Fruit fly (Drosophila melanogaster) whole organism, embryonic: Measurements from ENCODE around the gene CG11593.

ENCODE experiments used
- Atf3 ChIP-seq: fragments of 200-800 bp; sonication (Bioruptor generic); optimal IDR thresholded peaks from 3 replicates; lab custom pipeline; 2016; ENCODE audit warnings: missing biosample characterization, missing genetic modification characterization
- BEAF-32 ChIP-seq: fragments of 200-800 bp; sonication (Bioruptor generic); optimal IDR thresholded peaks from 3 replicates; lab custom pipeline; 2017; ENCODE audit warnings: missing biosample characterization, missing genetic modification characterization, mild to moderate bottlenecking, moderate library complexity, missing genetic modification reagents
- C15 ChIP-seq: fragments of 200-800 bp; sonication (Bioruptor generic); IDR thresholded peaks from 3 replicates; pipeline ENCODE4 v1.3.6; 2022; ENCODE audit warnings: missing biosample characterization, missing genetic modification characterization
- CG10267 ChIP-seq: fragments of 200-800 bp; sonication (Bioruptor generic); optimal IDR thresholded peaks from 2 replicates; lab custom pipeline; 2018; ENCODE audit warnings: missing biosample characterization, mild to moderate bottlenecking, missing genetic modification characterization, moderate library complexity
- CG10565 ChIP-seq: fragments of 200-800 bp; sonication (Bioruptor generic); optimal IDR thresholded peaks from 3 replicates; lab custom pipeline; 2016; ENCODE audit warnings: missing biosample characterization, mild to moderate bottlenecking, missing genetic modification characterization
- CG10979 ChIP-seq: fragments of 200-800 bp; sonication (Bioruptor generic); optimal IDR thresholded peaks from 2 replicates; lab custom pipeline; 2018; ENCODE audit warnings: missing biosample characterization, mild to moderate bottlenecking, missing genetic modification characterization, moderate library complexity
- CG11093 ChIP-seq: fragments of 200-800 bp; sonication (Bioruptor generic); IDR thresholded peaks from 3 replicates; pipeline ENCODE4 v1.3.6; 2022; ENCODE audit warnings: missing biosample characterization, missing genetic modification characterization
- CG12104 ChIP-seq: fragments of 200-800 bp; sonication (Bioruptor generic); optimal IDR thresholded peaks from 3 replicates; lab custom pipeline; 2016; ENCODE audit warnings: missing biosample characterization, missing genetic modification characterization
- CG12769 ChIP-seq: fragments of 200-800 bp; sonication (Bioruptor generic); optimal IDR thresholded peaks from 2 replicates; lab custom pipeline; 2019; ENCODE audit warnings: missing biosample characterization, mild to moderate bottlenecking, missing genetic modification characterization, moderate library complexity
- CG14710 ChIP-seq: fragments of 200-800 bp; sonication (Bioruptor generic); optimal IDR thresholded peaks from 3 replicates; lab custom pipeline; 2019; ENCODE audit warnings: missing biosample characterization, mild to moderate bottlenecking, missing genetic modification characterization, moderate library complexity
- CG14965 ChIP-seq: fragments of 200-800 bp; sonication (Bioruptor generic); optimal IDR thresholded peaks from 2 replicates; lab custom pipeline; 2016; ENCODE audit warnings: missing biosample characterization, missing genetic modification characterization, borderline replicate concordance
- CG15011 ChIP-seq: fragments of 200-800 bp; sonication (Bioruptor generic); optimal IDR thresholded peaks from 3 replicates; lab custom pipeline; 2018; ENCODE audit warnings: missing biosample characterization, mild to moderate bottlenecking, missing genetic modification characterization
- CG16863 ChIP-seq: fragments of 200-800 bp; sonication (Bioruptor generic); optimal IDR thresholded peaks from 3 replicates; lab custom pipeline; 2016; ENCODE audit warnings: missing biosample characterization, missing genetic modification characterization
- CG17829 ChIP-seq: fragments of 200-800 bp; optimal IDR thresholded peaks from 2 replicates; lab custom pipeline; 2019; ENCODE audit warnings: missing biosample characterization, mild to moderate bottlenecking, missing genetic modification characterization, moderate library complexity
- CG1832 ChIP-seq: fragments of 200-800 bp; sonication (Bioruptor generic); optimal IDR thresholded peaks from 2 replicates; lab custom pipeline; 2017; ENCODE audit warnings: missing biosample characterization, mild to moderate bottlenecking, missing genetic modification characterization, inconsistent platforms
- CG34224 ChIP-seq: fragments of 200-800 bp; sonication (Bioruptor generic); IDR thresholded peaks from 3 replicates; pipeline ENCODE4 v1.3.6; 2022; ENCODE audit warnings: missing biosample characterization, missing genetic modification characterization; ENCODE audit not compliant: partially characterized antibody
- CG4617 ChIP-seq: fragments of 200-800 bp; sonication (Bioruptor generic); optimal IDR thresholded peaks from 3 replicates; lab custom pipeline; 2016; ENCODE audit warnings: missing biosample characterization, missing genetic modification characterization, borderline replicate concordance
- CG4730 ChIP-seq: fragments of 200-800 bp; sonication (Bioruptor generic); IDR thresholded peaks from 2 replicates; pipeline ENCODE4 v1.3.6; 2022; ENCODE audit warnings: missing biosample characterization, missing genetic modification characterization
- CG6254 ChIP-seq: fragments of 200-800 bp; sonication (Bioruptor generic); optimal IDR thresholded peaks from 3 replicates; lab custom pipeline; 2017; ENCODE audit warnings: mild to moderate bottlenecking, missing biosample characterization, missing genetic modification reagents, missing genetic modification characterization
- CG7372 ChIP-seq: fragments of 200-800 bp; sonication (Bioruptor generic); IDR thresholded peaks from 2 replicates; pipeline ENCODE4 v1.3.6; 2022; ENCODE audit warnings: missing biosample characterization, missing genetic modification characterization
- CG8290 ChIP-seq, 3 experiments: fragments of 200-800 bp; sonication (Bioruptor generic); optimal IDR thresholded peaks; 2 replicates each; lab custom pipeline; 2016 to 2019; ENCODE audit warnings: missing biosample characterization in 3 of 3, missing genetic modification characterization in 3 of 3, mild to moderate bottlenecking in 2 of 3, moderate library complexity in 1 of 3
- CG8388 ChIP-seq: fragments of 200-800 bp; sonication (Bioruptor generic); optimal IDR thresholded peaks from 2 replicates; lab custom pipeline; 2019; ENCODE audit warnings: missing biosample characterization, mild to moderate bottlenecking, missing genetic modification characterization, moderate library complexity
- ERR ChIP-seq: fragments of 200-800 bp; sonication (Bioruptor generic); optimal IDR thresholded peaks from 2 replicates; lab custom pipeline; 2016; ENCODE audit warnings: missing biosample characterization, missing genetic modification characterization
- GATAe ChIP-seq: fragments of 200-800 bp; sonication (Bioruptor generic); conservative IDR thresholded peaks from 2 replicates; pipeline ENCODE4 v1.3.6; 2022; ENCODE audit warnings: missing biosample characterization, missing genetic modification characterization
- Hey ChIP-seq: fragments of 200-800 bp; sonication (Bioruptor generic); optimal IDR thresholded peaks from 3 replicates; lab custom pipeline; 2018; ENCODE audit warnings: missing biosample characterization, mild to moderate bottlenecking, missing genetic modification characterization
- Meics ChIP-seq: fragments of 200-800 bp; sonication (Bioruptor generic); optimal IDR thresholded peaks from 2 replicates; lab custom pipeline; 2017; ENCODE audit warnings: missing biosample characterization, mild to moderate bottlenecking, missing genetic modification characterization
- Oaz ChIP-seq: fragments of 200-800 bp; sonication (Bioruptor generic); IDR thresholded peaks from 2 replicates; pipeline ENCODE4 v1.3.6; 2022; ENCODE audit warnings: missing biosample characterization, missing genetic modification characterization
- Trl ChIP-seq, 3 experiments: fragments of >200 bp in 2 of 3; fragments of 200-800 bp in 1 of 3; sonication (Bioruptor generic) in 1 of 3; optimal IDR thresholded peaks; 2 replicates in 1 of 3; 3 replicates in 2 of 3; lab custom pipeline; 2016 to 2017; ENCODE audit warnings: missing biosample characterization in 1 of 3, missing genetic modification characterization in 1 of 3
- ac ChIP-seq: fragments of 200-800 bp; sonication (Bioruptor generic); optimal IDR thresholded peaks from 3 replicates; lab custom pipeline; 2017; ENCODE audit warnings: missing biosample characterization, mild to moderate bottlenecking, missing genetic modification characterization
- bsh ChIP-seq, 2 experiments: fragments of 200-800 bp; sonication (Bioruptor generic); optimal IDR thresholded peaks; 2 replicates each; lab custom pipeline; 2017 to 2018; ENCODE audit warnings: mild to moderate bottlenecking in 2 of 2, missing biosample characterization in 2 of 2, missing genetic modification characterization in 2 of 2, moderate library complexity in 1 of 2
- btn ChIP-seq: fragments of 200-800 bp; sonication (Bioruptor generic); optimal IDR thresholded peaks from 2 replicates; lab custom pipeline; 2016; ENCODE audit warnings: missing biosample characterization, missing genetic modification characterization
- crc ChIP-seq: fragments of 200-800 bp; sonication (Bioruptor generic); optimal IDR thresholded peaks from 2 replicates; lab custom pipeline; 2016; ENCODE audit warnings: missing biosample characterization, missing genetic modification characterization
- crp ChIP-seq, 2 experiments: fragments of 200-800 bp; sonication (Bioruptor generic); optimal IDR thresholded peaks; 2 replicates in 1 of 2; 3 replicates in 1 of 2; lab custom pipeline; 2017; ENCODE audit warnings: missing biosample characterization in 2 of 2, missing genetic modification characterization in 2 of 2, mild to moderate bottlenecking in 1 of 2, moderate library complexity in 1 of 2
- grau ChIP-seq: fragments of 200-800 bp; optimal IDR thresholded peaks from 3 replicates; lab custom pipeline; 2019; ENCODE audit warnings: missing biosample characterization, mild to moderate bottlenecking, missing genetic modification characterization, moderate library complexity
- gsb-n ChIP-seq: fragments of 200-800 bp; sonication (Bioruptor generic); optimal IDR thresholded peaks from 3 replicates; lab custom pipeline; 2018; ENCODE audit warnings: missing biosample characterization, mild to moderate bottlenecking, missing genetic modification characterization
- jumu ChIP-seq: fragments of 200-800 bp; sonication (Bioruptor generic); optimal IDR thresholded peaks from 3 replicates; lab custom pipeline; 2016; ENCODE audit warnings: missing biosample characterization, missing genetic modification characterization
- ken ChIP-seq: fragments of 200-800 bp; sonication (Bioruptor generic); IDR thresholded peaks from 3 replicates; pipeline ENCODE4 v1.3.6; 2022; ENCODE audit warnings: missing biosample characterization, missing genetic modification characterization
- lilli ChIP-seq: fragments of 200-800 bp; sonication (Bioruptor generic); optimal IDR thresholded peaks from 3 replicates; lab custom pipeline; 2016; ENCODE audit warnings: missing biosample characterization, missing genetic modification characterization
- onecut ChIP-seq: fragments of 200-800 bp; sonication (Bioruptor generic); IDR thresholded peaks from 2 replicates; pipeline ENCODE4 v1.3.6; 2022; ENCODE audit warnings: missing biosample characterization, missing genetic modification characterization
- ro ChIP-seq: fragments of 200-800 bp; sonication (Bioruptor generic); IDR thresholded peaks from 2 replicates; pipeline ENCODE4 v1.3.6; 2022; ENCODE audit warnings: missing biosample characterization, missing genetic modification characterization
- sc ChIP-seq, 3 experiments: fragments of >200 bp in 2 of 3; fragments of 200-800 bp in 1 of 3; sonication (Bioruptor generic) in 1 of 3; optimal IDR thresholded peaks; 2 replicates in 2 of 3; 3 replicates in 1 of 3; lab custom pipeline; 2017; ENCODE audit warnings: mild to moderate bottlenecking in 1 of 3, missing biosample characterization in 1 of 3, missing genetic modification characterization in 1 of 3, missing genetic modification reagents in 1 of 3
- seq ChIP-seq: fragments of 200-800 bp; sonication (Bioruptor generic); IDR thresholded peaks from 2 replicates; pipeline ENCODE4 v1.3.6; 2022; ENCODE audit warnings: missing biosample characterization, missing genetic modification characterization
- sim ChIP-seq: fragments of 200-800 bp; sonication (Bioruptor generic); IDR thresholded peaks from 2 replicates; pipeline ENCODE4 v1.3.6; 2022; ENCODE audit warnings: missing biosample characterization, missing genetic modification characterization
- slou ChIP-seq: fragments of 200-800 bp; sonication (Bioruptor generic); optimal IDR thresholded peaks from 3 replicates; lab custom pipeline; 2016; ENCODE audit warnings: missing biosample characterization, missing genetic modification characterization
- sna ChIP-seq: fragments of 200-800 bp; sonication (Bioruptor generic); IDR thresholded peaks from 2 replicates; pipeline ENCODE4 v1.3.6; 2022; ENCODE audit warnings: missing biosample characterization, missing genetic modification characterization; ENCODE audit not compliant: partially characterized antibody
- sr ChIP-seq: fragments of 200-800 bp; sonication (Bioruptor generic); IDR thresholded peaks from 3 replicates; pipeline ENCODE4 v1.3.6; 2022; ENCODE audit warnings: missing biosample characterization, missing genetic modification characterization
- wek ChIP-seq: fragments of 200-800 bp; sonication (Bioruptor generic); optimal IDR thresholded peaks from 3 replicates; lab custom pipeline; 2018; ENCODE audit warnings: missing biosample characterization, mild to moderate bottlenecking, missing genetic modification characterization, moderate library complexity
- zen2 ChIP-seq: fragments of 200-800 bp; sonication (Bioruptor generic); IDR thresholded peaks from 3 replicates; pipeline ENCODE4 v1.3.6; 2022; ENCODE audit warnings: missing biosample characterization, missing genetic modification characterization; ENCODE audit not compliant: partially characterized antibody

The CG11593 gene

DNA sequence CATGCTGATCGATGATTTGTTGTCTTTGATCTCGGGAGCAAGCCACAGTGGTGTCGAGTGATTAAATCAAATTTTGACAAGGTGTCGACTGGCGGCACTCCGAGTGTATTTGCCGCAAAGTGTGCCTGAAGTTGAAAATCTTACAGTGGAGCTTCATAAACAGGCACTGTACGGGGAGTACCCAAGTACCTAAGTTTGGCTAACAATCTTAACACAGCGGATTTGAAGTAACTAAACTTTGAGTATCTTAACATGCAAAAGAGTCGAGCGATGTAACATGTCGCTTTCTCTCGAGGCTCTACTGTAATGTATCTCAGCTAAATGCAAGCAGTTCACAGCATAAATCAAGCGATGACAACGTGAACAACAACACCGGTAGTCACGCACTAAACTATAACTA is 23.5 kb downstream of the CG11593 start (continued):
- TF ChIP-seq sc (optimal IDR thresholded peaks at IDR 0.05; lab: Kevin White, UChicago), result no peak
- peak; percentile 67 for TF ChIP-seq sc (GFP tag; optimal IDR thresholded peaks at IDR 0.05; lab: Kevin White, UChicago)
- no peak for TF ChIP-seq CG1832
- peak; percentile 66 for TF ChIP-seq CG6254 (GFP tag; lab: Kevin White, UChicago)
- TF ChIP-seq gsb-n (tag; lab: Kevin White, UChicago), result peak; percentile 65
- no peak for TF ChIP-seq GATAe
- TF ChIP-seq lilli, result peak; percentile 51
- TF ChIP-seq Hey (tag; lab: Kevin White, UChicago), result no peak
- TF ChIP-seq Atf3 (GFP tag; lab: Kevin White, UChicago), result peak; percentile 66
- TF ChIP-seq zen2 (GFP tag; lab: Robert Waterston, UW), result no peak
- no peak for TF ChIP-seq CG34224 (GFP tag; lab: Robert Waterston, UW)
- TF ChIP-seq bsh (GFP tag; optimal IDR thresholded peaks at IDR 0.05; lab: Kevin White, UChicago), result peak in 1 of 2 experiments; percentile 87
- TF ChIP-seq grau (tag; lab: Kevin White, UChicago), result peak; percentile 93
- no peak for TF ChIP-seq crc (GFP tag; lab: Kevin White, UChicago)
- TF ChIP-seq ro (GFP tag; lab: Robert Waterston, UW), result no peak; the same call in 1 of the 2 replicates
- no peak for TF ChIP-seq Oaz (GFP tag; lab: Robert Waterston, UW)
- peak; percentile 59 for TF ChIP-seq jumu
- peak; percentile 75 for TF ChIP-seq ken
- peak; percentile 58 for TF ChIP-seq CG4730
- peak; percentile 43 for TF ChIP-seq CG12769 (tag; lab: Kevin White, UChicago)
- no peak for TF ChIP-seq CG7372
- TF ChIP-seq Meics (GFP tag; lab: Kevin White, UChicago), result no peak
- peak; percentile 79 for TF ChIP-seq CG10979 (tag; lab: Kevin White, UChicago)
- no peak for TF ChIP-seq seq
- peak; percentile 54 for TF ChIP-seq btn
- TF ChIP-seq onecut, result peak; percentile 44; the same call in 1 of the 2 replicates
- 0 out of 2 replicates have a peak, but pooled peaks have one; percentile 17 for TF ChIP-seq sim (GFP tag; lab: Robert Waterston, UW)
- TF ChIP-seq crp (GFP tag; optimal IDR thresholded peaks at IDR 0.05; lab: Kevin White, UChicago), result no peak
- peak; percentile 70 for TF ChIP-seq CG14710
- TF ChIP-seq CG17829, result peak; percentile 79
- TF ChIP-seq CG10267 (tag; lab: Kevin White, UChicago), result peak; percentile 58
- TF ChIP-seq wek, result no peak
- peak; percentile 69; the same call in 1 of the 3 replicates for TF ChIP-seq CG11093 (GFP tag; lab: Robert Waterston, UW)
- peak; percentile 52 for TF ChIP-seq ac
- TF ChIP-seq sr, result no peak; the same call in 2 of the 3 replicates
- peak; percentile 46 for TF ChIP-seq CG8290 (GFP tag; optimal IDR thresholded peaks at IDR 0.05; lab: Kevin White, UChicago)
- TF ChIP-seq CG8290 (tag; optimal IDR thresholded peaks at IDR 0.05; lab: Kevin White, UChicago), result peak in 1 of 2 experiments; percentile 67
- TF ChIP-seq sna, result no peak
- TF ChIP-seq slou (GFP tag; lab: Kevin White, UChicago), result no peak
- peak; percentile 16 for TF ChIP-seq CG4617 (GFP tag; lab: Kevin White, UChicago)
- peak; percentile 65 for TF ChIP-seq CG16863 (GFP tag; lab: Kevin White, UChicago)
- no peak for TF ChIP-seq CG15011 (GFP tag; lab: Kevin White, UChicago)
- no peak for TF ChIP-seq ERR
- TF ChIP-seq CG10565 (GFP tag; lab: Kevin White, UChicago), result no peak
- TF ChIP-seq CG8388, result peak; percentile 54
- TF ChIP-seq C15 (GFP tag; lab: Robert Waterston, UW), result no peak
- no peak for TF ChIP-seq BEAF-32 (GFP tag; lab: Kevin White, UChicago)
- TF ChIP-seq CG12104 (GFP tag; lab: Kevin White, UChicago), result no peak
- TF ChIP-seq CG14965 (GFP tag; lab: Kevin White, UChicago), result no peak
- no peak for TF ChIP-seq Trl (optimal IDR thresholded peaks at IDR 0.05; lab: Kevin White, UChicago)
- TF ChIP-seq Trl (GFP tag; optimal IDR thresholded peaks at IDR 0.05; lab: Kevin White, UChicago), result peak; percentile 60
